Fruit fly (Drosophila melanogaster) whole organism, pupa: ENCODE data around the gene Lsm12a.

Source experiments
- CG10348 ChIP-seq: fragments of 200-800 bp; sonication (Bioruptor generic); IDR thresholded peaks from 2 replicates; pipeline ENCODE4 v1.3.6; 2022; ENCODE audit warnings: missing biosample characterization, missing genetic modification characterization
- CG12605 ChIP-seq: fragments of 200-800 bp; sonication (Bioruptor generic); IDR thresholded peaks from 2 replicates; pipeline ENCODE4 v1.3.6; 2022; ENCODE audit warnings: missing biosample characterization, missing genetic modification characterization
- CG13204 ChIP-seq: fragments of 200-800 bp; sonication (Bioruptor generic); optimal IDR thresholded peaks from 2 replicates; lab custom pipeline; 2018; ENCODE audit warnings: missing biosample characterization, mild to moderate bottlenecking, missing genetic modification characterization, moderate library complexity
- CG14655 ChIP-seq: fragments of 200-800 bp; sonication (Bioruptor generic); optimal IDR thresholded peaks from 3 replicates; lab custom pipeline; 2017; ENCODE audit warnings: mild to moderate bottlenecking, missing biosample characterization, missing genetic modification reagents, missing genetic modification characterization
- CG15710 ChIP-seq: fragments of 200-800 bp; sonication (Bioruptor generic); optimal IDR thresholded peaks from 2 replicates; lab custom pipeline; 2018; ENCODE audit warnings: missing biosample characterization, mild to moderate bottlenecking, missing genetic modification characterization, moderate library complexity
- CG17806 ChIP-seq: fragments of 200-800 bp; sonication (Bioruptor generic); optimal IDR thresholded peaks from 2 replicates; lab custom pipeline; 2018; ENCODE audit warnings: missing biosample characterization, mild to moderate bottlenecking, missing genetic modification characterization, moderate library complexity
- CG32121 ChIP-seq: fragments of 200-800 bp; sonication (Bioruptor generic); IDR thresholded peaks from 2 replicates; pipeline ENCODE4 v1.3.6; 2022; ENCODE audit warnings: missing biosample characterization, missing genetic modification characterization
- CG34367 ChIP-seq: fragments of 200-800 bp; sonication (Bioruptor generic); optimal IDR thresholded peaks from 2 replicates; lab custom pipeline; 2018; ENCODE audit warnings: missing biosample characterization, mild to moderate bottlenecking, missing genetic modification characterization
- CG8159 ChIP-seq: fragments of 200-800 bp; sonication (Bioruptor generic); optimal IDR thresholded peaks from 3 replicates; lab custom pipeline; 2018; ENCODE audit warnings: missing biosample characterization, mild to moderate bottlenecking, missing genetic modification characterization, moderate library complexity
- CG8301 ChIP-seq: fragments of 200-800 bp; sonication (Bioruptor generic); optimal IDR thresholded peaks from 2 replicates; lab custom pipeline; 2018; ENCODE audit warnings: missing biosample characterization, mild to moderate bottlenecking, missing genetic modification characterization
- CG9948 ChIP-seq: fragments of 200-800 bp; sonication (Bioruptor generic); optimal IDR thresholded peaks from 2 replicates; lab custom pipeline; 2018; ENCODE audit warnings: missing biosample characterization, mild to moderate bottlenecking, missing genetic modification characterization, moderate library complexity
- D1 ChIP-seq: fragments of 200-800 bp; sonication (Bioruptor generic); optimal IDR thresholded peaks from 2 replicates; lab custom pipeline; 2018; ENCODE audit warnings: missing biosample characterization, mild to moderate bottlenecking, missing genetic modification characterization, moderate library complexity
- Ets98B ChIP-seq: fragments of 200-800 bp; sonication (Bioruptor generic); IDR thresholded peaks from 2 replicates; pipeline ENCODE4 v1.3.6; 2022; ENCODE audit warnings: missing biosample characterization, missing genetic modification characterization
- Pif1B ChIP-seq: fragments of 200-800 bp; sonication (Bioruptor generic); optimal IDR thresholded peaks from 3 replicates; lab custom pipeline; 2016; ENCODE audit warnings: missing biosample characterization, missing genetic modification characterization
- fd96Ca ChIP-seq: fragments of 200-800 bp; sonication (Bioruptor generic); IDR thresholded peaks from 3 replicates; pipeline ENCODE4 v1.3.6; 2022; ENCODE audit warnings: missing biosample characterization, missing genetic modification characterization
- gl ChIP-seq: fragments of 200-800 bp; sonication (Bioruptor generic); optimal IDR thresholded peaks from 2 replicates; lab custom pipeline; 2018; ENCODE audit warnings: missing biosample characterization, mild to moderate bottlenecking, missing genetic modification characterization
- rn ChIP-seq: fragments of 200-800 bp; sonication (Bioruptor generic); IDR thresholded peaks from 2 replicates; pipeline ENCODE4 v1.3.6; 2022; ENCODE audit warnings: missing biosample characterization, missing genetic modification characterization

Gene Lsm12a

dm6 chrX:12070137-12070536 is 51.7 kb downstream of the Lsm12a start, which contains the start of gene CG34323:
Gene CG34323 (plus strand): TSS chrX:12070437.
- no peak for TF ChIP-seq fd96Ca (GFP tag; lab: Robert Waterston, UW)
- no peak for TF ChIP-seq CG10348
- TF ChIP-seq Ets98B (GFP tag; lab: Robert Waterston, UW): no peak
- no peak for TF ChIP-seq rn (GFP tag; lab: Robert Waterston, UW)
- TF ChIP-seq CG9948 (tag; lab: Kevin White, UChicago): no peak
- TF ChIP-seq CG17806 (tag; lab: Kevin White, UChicago): no peak
- TF ChIP-seq Pif1B (GFP tag; lab: Kevin White, UChicago): no peak
- TF ChIP-seq CG8159 (tag; lab: Kevin White, UChicago): no peak
- TF ChIP-seq CG13204 (GFP tag; lab: Kevin White, UChicago): no peak
- TF ChIP-seq CG34367: no peak
- no peak for TF ChIP-seq CG14655 (GFP tag; lab: Kevin White, UChicago)
- TF ChIP-seq D1: no peak
- TF ChIP-seq CG12605 (GFP tag; lab: Robert Waterston, UW): no peak
- no peak for TF ChIP-seq CG15710 (tag; lab: Kevin White, UChicago)
- TF ChIP-seq CG8301 (tag; lab: Kevin White, UChicago): no peak
- TF ChIP-seq gl: no peak
- no peak for TF ChIP-seq CG32121 (GFP tag; lab: Robert Waterston, UW)
- TF ChIP-seq, all 21 proteins: peak for 0
